Fruit fly (Drosophila melanogaster) whole organism, pupa: ENCODE measurements around the gene Pif1.

ENCODE experiments used
- CG10348 ChIP-seq: fragments of 200-800 bp; sonication (Bioruptor generic); IDR thresholded peaks from 2 replicates; pipeline ENCODE4 v1.3.6; 2022; ENCODE audit warnings: missing biosample characterization, missing genetic modification characterization
- CG12605 ChIP-seq: fragments of 200-800 bp; sonication (Bioruptor generic); IDR thresholded peaks from 2 replicates; pipeline ENCODE4 v1.3.6; 2022; ENCODE audit warnings: missing biosample characterization, missing genetic modification characterization
- CG13204 ChIP-seq: fragments of 200-800 bp; sonication (Bioruptor generic); optimal IDR thresholded peaks from 2 replicates; lab custom pipeline; 2018; ENCODE audit warnings: missing biosample characterization, mild to moderate bottlenecking, missing genetic modification characterization, moderate library complexity
- CG14655 ChIP-seq: fragments of 200-800 bp; sonication (Bioruptor generic); optimal IDR thresholded peaks from 3 replicates; lab custom pipeline; 2017; ENCODE audit warnings: mild to moderate bottlenecking, missing biosample characterization, missing genetic modification reagents, missing genetic modification characterization
- CG15710 ChIP-seq: fragments of 200-800 bp; sonication (Bioruptor generic); optimal IDR thresholded peaks from 2 replicates; lab custom pipeline; 2018; ENCODE audit warnings: missing biosample characterization, mild to moderate bottlenecking, missing genetic modification characterization, moderate library complexity
- CG17806 ChIP-seq: fragments of 200-800 bp; sonication (Bioruptor generic); optimal IDR thresholded peaks from 2 replicates; lab custom pipeline; 2018; ENCODE audit warnings: missing biosample characterization, mild to moderate bottlenecking, missing genetic modification characterization, moderate library complexity
- CG32121 ChIP-seq: fragments of 200-800 bp; sonication (Bioruptor generic); IDR thresholded peaks from 2 replicates; pipeline ENCODE4 v1.3.6; 2022; ENCODE audit warnings: missing biosample characterization, missing genetic modification characterization
- CG34367 ChIP-seq: fragments of 200-800 bp; sonication (Bioruptor generic); optimal IDR thresholded peaks from 2 replicates; lab custom pipeline; 2018; ENCODE audit warnings: missing biosample characterization, mild to moderate bottlenecking, missing genetic modification characterization
- CG4496 ChIP-seq: fragments of 200-800 bp; sonication (Bioruptor generic); IDR thresholded peaks from 3 replicates; pipeline ENCODE4 v1.3.6; 2022; ENCODE audit warnings: missing biosample characterization, missing genetic modification characterization
- CG8159 ChIP-seq: fragments of 200-800 bp; sonication (Bioruptor generic); optimal IDR thresholded peaks from 3 replicates; lab custom pipeline; 2018; ENCODE audit warnings: missing biosample characterization, mild to moderate bottlenecking, missing genetic modification characterization, moderate library complexity
- CG8301 ChIP-seq: fragments of 200-800 bp; sonication (Bioruptor generic); optimal IDR thresholded peaks from 2 replicates; lab custom pipeline; 2018; ENCODE audit warnings: missing biosample characterization, mild to moderate bottlenecking, missing genetic modification characterization
- CG9948 ChIP-seq: fragments of 200-800 bp; sonication (Bioruptor generic); optimal IDR thresholded peaks from 2 replicates; lab custom pipeline; 2018; ENCODE audit warnings: missing biosample characterization, mild to moderate bottlenecking, missing genetic modification characterization, moderate library complexity
- D1 ChIP-seq: fragments of 200-800 bp; sonication (Bioruptor generic); optimal IDR thresholded peaks from 2 replicates; lab custom pipeline; 2018; ENCODE audit warnings: missing biosample characterization, mild to moderate bottlenecking, missing genetic modification characterization, moderate library complexity
- EcR ChIP-seq: fragments of 200-800 bp; sonication (Bioruptor generic); optimal IDR thresholded peaks from 3 replicates; lab custom pipeline; 2019; ENCODE audit warnings: missing biosample characterization, missing genetic modification characterization, mild to moderate bottlenecking, moderate library complexity, missing genetic modification reagents
- Ets98B ChIP-seq: fragments of 200-800 bp; sonication (Bioruptor generic); IDR thresholded peaks from 2 replicates; pipeline ENCODE4 v1.3.6; 2022; ENCODE audit warnings: missing biosample characterization, missing genetic modification characterization
- Pif1A ChIP-seq: fragments of 200-800 bp; sonication (Bioruptor generic); optimal IDR thresholded peaks from 3 replicates; lab custom pipeline; 2016; ENCODE audit warnings: missing biosample characterization, missing genetic modification characterization
- Pif1B ChIP-seq: fragments of 200-800 bp; sonication (Bioruptor generic); optimal IDR thresholded peaks from 3 replicates; lab custom pipeline; 2016; ENCODE audit warnings: missing biosample characterization, missing genetic modification characterization
- Snoo ChIP-seq: fragments of 200-800 bp; sonication (Bioruptor generic); optimal IDR thresholded peaks from 3 replicates; lab custom pipeline; 2017; ENCODE audit warnings: missing biosample characterization, mild to moderate bottlenecking, missing genetic modification characterization, inconsistent platforms
- fd96Ca ChIP-seq: fragments of 200-800 bp; sonication (Bioruptor generic); IDR thresholded peaks from 3 replicates; pipeline ENCODE4 v1.3.6; 2022; ENCODE audit warnings: missing biosample characterization, missing genetic modification characterization
- gl ChIP-seq: fragments of 200-800 bp; sonication (Bioruptor generic); optimal IDR thresholded peaks from 2 replicates; lab custom pipeline; 2018; ENCODE audit warnings: missing biosample characterization, mild to moderate bottlenecking, missing genetic modification characterization
- rn ChIP-seq: fragments of 200-800 bp; sonication (Bioruptor generic); IDR thresholded peaks from 2 replicates; pipeline ENCODE4 v1.3.6; 2022; ENCODE audit warnings: missing biosample characterization, missing genetic modification characterization

The Pif1 gene

DNA sequence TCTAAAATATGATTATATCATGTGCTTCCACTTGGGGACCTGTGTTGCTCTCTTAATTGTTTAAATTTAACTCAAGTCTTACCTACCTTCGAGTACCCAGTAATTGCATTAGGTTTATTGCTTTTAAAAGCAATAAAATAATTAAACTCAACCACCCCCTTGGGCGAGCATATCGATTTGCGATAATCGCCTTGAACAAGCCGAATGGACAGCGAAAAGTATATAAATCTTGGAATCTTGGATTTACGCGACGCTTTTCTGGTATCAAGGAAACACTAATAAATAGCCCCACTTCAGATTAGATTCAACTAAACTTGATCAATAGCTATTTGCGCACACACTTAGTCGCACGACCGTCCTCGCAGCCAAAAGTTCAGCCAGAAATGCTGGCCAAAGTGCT, 24.1 kb downstream of the Pif1 start, which contains the start of gene CG2772:
TSS of gene CG2772 (plus strand) at position 338 of the 400 bp plus-strand sequence.
- TF ChIP-seq Pif1A (GFP tag; lab: Kevin White, UChicago) = no peak
- TF ChIP-seq CG8159 (tag; lab: Kevin White, UChicago) = no peak
- TF ChIP-seq CG4496 (GFP tag; lab: Robert Waterston, UW) = no peak
- no peak for TF ChIP-seq CG14655 (GFP tag; lab: Kevin White, UChicago)
- no peak for TF ChIP-seq CG34367
- no peak for TF ChIP-seq CG8301 (tag; lab: Kevin White, UChicago)
- no peak for TF ChIP-seq Ets98B
- TF ChIP-seq Pif1B (GFP tag; lab: Kevin White, UChicago) = no peak
- TF ChIP-seq CG13204 (GFP tag; lab: Kevin White, UChicago) = no peak
- no peak for TF ChIP-seq CG32121 (GFP tag; lab: Robert Waterston, UW)

DNA sequence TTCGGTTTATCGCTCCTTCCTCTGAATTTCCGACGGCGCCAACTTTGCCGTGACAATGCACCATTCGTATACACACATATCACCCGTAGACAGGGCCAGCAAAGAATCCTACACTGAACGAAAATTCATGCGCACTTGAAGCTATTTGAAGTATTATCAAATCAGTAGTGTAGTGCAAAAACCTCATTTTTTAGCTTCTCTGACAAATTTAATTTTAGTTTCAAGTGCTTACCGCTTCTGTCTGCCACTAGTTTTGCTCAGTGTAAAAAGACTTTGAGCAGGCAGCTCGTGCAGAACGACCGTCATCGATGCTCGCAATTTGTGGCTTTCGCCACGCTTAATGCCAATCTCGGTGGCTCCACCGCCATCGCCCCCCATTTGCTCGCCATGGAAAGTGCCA, 25.0 kb downstream of the Pif1 start:
- peak; percentile 84 for TF ChIP-seq CG8301 (tag; lab: Kevin White, UChicago)
- TF ChIP-seq Pif1A (GFP tag; lab: Kevin White, UChicago) = no peak
- peak; percentile 80 for TF ChIP-seq CG12605 (GFP tag; lab: Robert Waterston, UW)
- peak; percentile 11 for TF ChIP-seq D1 (tag; lab: Kevin White, UChicago)
- TF ChIP-seq Snoo (tag; lab: Kevin White, UChicago) = peak; percentile 43
- peak; percentile 71 for TF ChIP-seq CG9948 (tag; lab: Kevin White, UChicago)
- peak; percentile 73 for TF ChIP-seq CG17806 (tag; lab: Kevin White, UChicago)
- peak; percentile 88 for TF ChIP-seq Ets98B
- peak; percentile 27; the same call in 1 of the 2 replicates for TF ChIP-seq CG10348 (GFP tag; lab: Robert Waterston, UW)
- TF ChIP-seq CG13204 (GFP tag; lab: Kevin White, UChicago) = no peak
- TF ChIP-seq fd96Ca (GFP tag; lab: Robert Waterston, UW) = peak; percentile 89
- TF ChIP-seq Pif1B (GFP tag; lab: Kevin White, UChicago) = no peak
- peak; percentile 70 for TF ChIP-seq CG15710 (tag; lab: Kevin White, UChicago)
- peak; percentile 79 for TF ChIP-seq CG32121 (GFP tag; lab: Robert Waterston, UW)
- TF ChIP-seq gl (tag; lab: Kevin White, UChicago) = peak; percentile 45
- peak; percentile 69 for TF ChIP-seq CG34367
- TF ChIP-seq rn (GFP tag; lab: Robert Waterston, UW) = peak; percentile 73
- no peak for TF ChIP-seq CG8159 (tag; lab: Kevin White, UChicago)
- no peak for TF ChIP-seq CG14655 (GFP tag; lab: Kevin White, UChicago)
- no peak for TF ChIP-seq EcR (GFP tag; lab: Kevin White, UChicago)
- TF ChIP-seq CG4496 (GFP tag; lab: Robert Waterston, UW) = peak; percentile 88

DNA sequence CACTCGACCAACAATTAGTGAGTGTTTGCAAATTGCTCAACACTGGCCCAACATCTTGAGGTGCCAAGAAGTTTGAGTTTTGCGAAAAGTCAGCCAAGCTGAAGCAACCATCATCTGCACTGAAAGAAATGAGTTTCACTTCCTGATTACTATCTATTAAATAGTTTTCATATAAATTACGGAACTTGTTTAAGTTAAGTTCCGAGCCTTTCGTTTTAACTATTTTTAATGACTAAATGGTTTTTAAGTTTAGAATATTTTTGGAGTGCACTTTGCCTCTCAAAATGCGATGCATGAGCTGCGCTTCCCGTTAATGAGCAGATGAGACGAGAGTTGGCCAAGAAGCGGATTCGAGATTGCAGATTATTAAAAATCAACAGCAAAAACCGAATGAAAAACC, 28.1 kb downstream of the Pif1 start:
- TF ChIP-seq CG17806 (tag; lab: Kevin White, UChicago) (peak; percentile 23), fd96Ca (GFP tag; lab: Robert Waterston, UW) (no peak; the same call in 2 of the 3 replicates), rn (GFP tag; lab: Robert Waterston, UW) (no peak), Snoo (tag; lab: Kevin White, UChicago) (no peak), gl (tag; lab: Kevin White, UChicago) (no peak), CG8159 (tag; lab: Kevin White, UChicago) (no peak), Ets98B (peak; percentile 56), CG32121 (GFP tag; lab: Robert Waterston, UW) (peak; percentile 63), CG34367 (no peak), CG15710 (tag; lab: Kevin White, UChicago) (no peak), CG13204 (GFP tag; lab: Kevin White, UChicago) (no peak), CG8301 (tag; lab: Kevin White, UChicago) (peak; percentile 59), CG10348 (GFP tag; lab: Robert Waterston, UW) (no peak), CG4496 (GFP tag; lab: Robert Waterston, UW) (peak; percentile 63; the same call in 2 of the 3 replicates), Pif1B (GFP tag; lab: Kevin White, UChicago) (no peak), D1 (tag; lab: Kevin White, UChicago) (no peak), CG9948 (tag; lab: Kevin White, UChicago) (peak; percentile 8), CG14655 (GFP tag; lab: Kevin White, UChicago) (peak; percentile 58), CG12605 (GFP tag; lab: Robert Waterston, UW) (peak; percentile 21; the same call in 1 of the 2 replicates), Pif1A (GFP tag; lab: Kevin White, UChicago) (peak; percentile 8), EcR (GFP tag; lab: Kevin White, UChicago) (no peak)

DNA sequence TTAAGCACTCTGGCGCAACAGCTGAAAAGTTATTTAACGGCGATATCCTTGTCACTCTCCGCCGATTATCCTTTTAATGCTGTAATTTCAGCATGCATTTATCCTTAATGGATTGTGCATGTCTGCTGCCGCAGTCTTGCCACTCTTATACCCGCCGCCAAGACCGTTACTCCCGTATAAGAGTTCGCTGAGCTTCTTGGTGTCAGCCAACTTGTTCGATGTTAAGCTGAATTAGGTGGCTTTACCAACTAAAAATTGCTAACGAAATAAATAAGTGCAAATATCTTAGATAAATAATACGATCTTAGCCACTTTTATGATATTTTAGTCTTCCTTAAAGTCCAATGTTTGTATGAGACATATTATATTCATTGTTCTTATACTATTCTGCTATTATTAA, 28.6 kb downstream of the Pif1 start:
- TF ChIP-seq rn (GFP tag; lab: Robert Waterston, UW) = no peak
- TF ChIP-seq Pif1B (GFP tag; lab: Kevin White, UChicago) = no peak
- TF ChIP-seq EcR (GFP tag; lab: Kevin White, UChicago) = no peak
- no peak for TF ChIP-seq fd96Ca (GFP tag; lab: Robert Waterston, UW)
- no peak for TF ChIP-seq CG4496 (GFP tag; lab: Robert Waterston, UW)
- no peak for TF ChIP-seq CG12605 (GFP tag; lab: Robert Waterston, UW)
- no peak for TF ChIP-seq CG15710 (tag; lab: Kevin White, UChicago)
- no peak for TF ChIP-seq gl (tag; lab: Kevin White, UChicago)
- TF ChIP-seq D1 (tag; lab: Kevin White, UChicago) = no peak
- no peak for TF ChIP-seq CG10348 (GFP tag; lab: Robert Waterston, UW)
- no peak for TF ChIP-seq Ets98B
- TF ChIP-seq CG17806 (tag; lab: Kevin White, UChicago) = no peak
- no peak for TF ChIP-seq Pif1A (GFP tag; lab: Kevin White, UChicago)
- TF ChIP-seq Snoo (tag; lab: Kevin White, UChicago) = no peak
- TF ChIP-seq CG8159 (tag; lab: Kevin White, UChicago) = no peak
- TF ChIP-seq CG34367 = no peak
- no peak for TF ChIP-seq CG13204 (GFP tag; lab: Kevin White, UChicago)
- TF ChIP-seq CG14655 (GFP tag; lab: Kevin White, UChicago) = no peak
- TF ChIP-seq, all 21 proteins: peak for 0

DNA sequence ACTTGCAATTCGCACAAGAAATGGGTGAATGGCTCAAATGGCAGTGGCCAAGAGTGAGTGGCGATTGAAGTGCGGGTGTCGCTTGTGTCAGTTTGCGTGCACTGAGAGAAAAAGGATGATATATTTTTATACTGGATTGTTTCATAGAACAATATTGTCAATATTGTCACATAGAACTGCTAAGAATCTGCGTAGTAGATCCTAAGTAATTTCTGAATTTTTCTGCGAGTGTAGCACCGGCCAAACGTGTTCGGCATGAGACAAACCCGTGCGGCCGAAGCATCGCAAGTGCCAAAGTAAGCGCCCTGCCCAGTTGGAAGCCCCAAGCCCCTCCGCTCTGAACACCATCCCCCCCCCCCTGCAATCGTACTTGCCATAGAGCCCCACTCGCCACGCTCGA, 29.5 kb downstream of the Pif1 start:
- TF ChIP-seq CG4496 (GFP tag; lab: Robert Waterston, UW) (peak; percentile 90), Ets98B (peak; percentile 92), CG13204 (GFP tag; lab: Kevin White, UChicago) (peak; percentile 25), CG32121 (GFP tag; lab: Robert Waterston, UW) (peak; percentile 92), rn (GFP tag; lab: Robert Waterston, UW) (peak; percentile 83), gl (tag; lab: Kevin White, UChicago) (peak; percentile 60), fd96Ca (GFP tag; lab: Robert Waterston, UW) (peak; percentile 93), D1 (tag; lab: Kevin White, UChicago) (no peak), CG14655 (GFP tag; lab: Kevin White, UChicago) (peak; percentile 80), CG8159 (tag; lab: Kevin White, UChicago) (peak; percentile 62), CG8301 (tag; lab: Kevin White, UChicago) (peak; percentile 76), CG15710 (tag; lab: Kevin White, UChicago) (peak; percentile 60), CG34367 (no peak), Pif1A (GFP tag; lab: Kevin White, UChicago) (no peak), Snoo (tag; lab: Kevin White, UChicago) (no peak), CG17806 (tag; lab: Kevin White, UChicago) (peak; percentile 63), CG12605 (GFP tag; lab: Robert Waterston, UW) (peak; percentile 82), CG9948 (tag; lab: Kevin White, UChicago) (peak; percentile 52), Pif1B (GFP tag; lab: Kevin White, UChicago) (no peak), EcR (GFP tag; lab: Kevin White, UChicago) (no peak), CG10348 (GFP tag; lab: Robert Waterston, UW) (peak; percentile 24; the same call in 1 of the 2 replicates)
